Worm (Caenorhabditis elegans) whole organism, L1 larva: ENCODE data around the gene F55C12.4.

Experiments used
- C04F5.9 ChIP-seq: sonication (generic microtip); optimal IDR thresholded peaks from 2 replicates; lab custom pipeline; 2016; ENCODE audit warnings: missing genetic modification characterization, missing compliant biosample characterization
- C16A3.4 ChIP-seq: fragments of 150-350 bp; optimal IDR thresholded peaks from 2 replicates; lab custom pipeline; 2014; ENCODE audit warnings: missing biosample characterization, missing genetic modification characterization
- C34B4.2 ChIP-seq: sonication (generic microtip); optimal IDR thresholded peaks from 2 replicates; lab custom pipeline; 2017; ENCODE audit warnings: mild to moderate bottlenecking, missing genetic modification characterization, missing compliant biosample characterization
- F16B12.6 ChIP-seq: fragments of 150-350 bp; optimal IDR thresholded peaks from 2 replicates; lab custom pipeline; 2014; ENCODE audit warnings: missing biosample characterization, missing genetic modification characterization
- Y116A8C.19 ChIP-seq: sonication (generic microtip); optimal IDR thresholded peaks from 2 replicates; lab custom pipeline; 2016; ENCODE audit warnings: missing compliant biosample characterization, missing genetic modification characterization, borderline replicate concordance
- alr-1 ChIP-seq: fragments of 200-800 bp; sonication (Bioruptor generic); optimal IDR thresholded peaks from 2 replicates; lab custom pipeline; 2018; ENCODE audit warnings: borderline replicate concordance, mild to moderate bottlenecking, missing genetic modification characterization, missing compliant biosample characterization
- aly-2 ChIP-seq: fragments of 150-350 bp; optimal IDR thresholded peaks from 2 replicates; lab custom pipeline; 2014; ENCODE audit warnings: missing biosample characterization, missing genetic modification characterization
- ceh-82 ChIP-seq, 3 experiments: fragments of 150-350 bp in 1 of 3; sonication (generic microtip) in 2 of 3; optimal IDR thresholded peaks; 2 replicates each; lab custom pipeline; 2014 to 2017; ENCODE audit warnings: missing biosample characterization in 3 of 3, missing genetic modification characterization in 3 of 3
- ceh-90 ChIP-seq: sonication (generic microtip); optimal IDR thresholded peaks from 2 replicates; lab custom pipeline; 2016; ENCODE audit warnings: missing genetic modification characterization, missing compliant biosample characterization
- dpl-1 ChIP-seq, 3 experiments: fragments of 150-350 bp in 2 of 3; sonication (generic microtip) in 1 of 3; optimal IDR thresholded peaks; 2 replicates each; lab custom pipeline; 2014 to 2017; ENCODE audit warnings: missing biosample characterization in 3 of 3, missing genetic modification characterization in 3 of 3, missing genetic modification reagents in 3 of 3
- dsc-1 ChIP-seq: sonication (generic microtip); optimal IDR thresholded peaks from 2 replicates; lab custom pipeline; 2016; ENCODE audit warnings: mild to moderate bottlenecking, missing genetic modification characterization, missing compliant biosample characterization
- elt-3 ChIP-seq, 6 experiments: fragments of 150-350 bp in 1 of 6; sonication (generic microtip); optimal IDR thresholded peaks; 2 replicates each; lab custom pipeline; 2017 to 2018; ENCODE audit warnings: missing biosample characterization in 6 of 6, missing genetic modification characterization in 6 of 6, inconsistent platforms in 1 of 6
- ets-5 ChIP-seq: fragments of 200-800 bp; sonication (Bioruptor generic); IDR thresholded peaks from 2 replicates; pipeline ENCODE4 v1.3.6; 2022; ENCODE audit warnings: missing genetic modification characterization, missing compliant biosample characterization
- fkh-4 ChIP-seq: sonication (generic microtip); optimal IDR thresholded peaks from 2 replicates; lab custom pipeline; 2016; ENCODE audit warnings: missing compliant biosample characterization, missing genetic modification characterization, borderline replicate concordance
- fos-1 ChIP-seq: fragments of 150-350 bp; optimal IDR thresholded peaks from 2 replicates; lab custom pipeline; 2014; ENCODE audit warnings: missing biosample characterization, missing genetic modification characterization
- grh-1 ChIP-seq: fragments of 200-800 bp; sonication (Bioruptor generic); IDR thresholded peaks from 2 replicates; pipeline ENCODE4 v1.3.6; 2022; ENCODE audit warnings: missing genetic modification reagents, missing genetic modification characterization, missing compliant biosample characterization
- hlh-17 ChIP-seq: fragments of 200-800 bp; sonication (Bioruptor generic); optimal IDR thresholded peaks from 2 replicates; lab custom pipeline; 2018; ENCODE audit warnings: missing genetic modification characterization, mild to moderate bottlenecking, missing compliant biosample characterization, moderate library complexity, borderline replicate concordance
- isw-1 ChIP-seq: fragments of 200-800 bp; sonication (Bioruptor generic); IDR thresholded peaks from 2 replicates; pipeline ENCODE4 v1.3.6; 2022; ENCODE audit warnings: missing genetic modification characterization, missing compliant biosample characterization
- jun-1 ChIP-seq: fragments of 150-350 bp; optimal IDR thresholded peaks from 2 replicates; lab custom pipeline; 2014; ENCODE audit warnings: missing biosample characterization, missing genetic modification reagents, missing genetic modification characterization
- lin-14 ChIP-seq: fragments of 200-800 bp; sonication (Bioruptor generic); optimal IDR thresholded peaks from 2 replicates; lab custom pipeline; 2018; ENCODE audit warnings: mild to moderate bottlenecking, missing genetic modification characterization, moderate library complexity, missing compliant biosample characterization
- lin-15B ChIP-seq: fragments of 150-350 bp; sonication (generic microtip); optimal IDR thresholded peaks from 3 replicates; lab custom pipeline; 2014; ENCODE audit warnings: missing biosample characterization, missing genetic modification characterization
- lin-39 ChIP-seq: fragments of 150-350 bp; optimal IDR thresholded peaks from 2 replicates; lab custom pipeline; 2014; ENCODE audit warnings: missing biosample characterization, missing genetic modification reagents, missing genetic modification characterization
- mab-9 ChIP-seq: fragments of 200-800 bp; sonication (Bioruptor generic); IDR thresholded peaks from 2 replicates; pipeline ENCODE4 v1.3.6; 2022; ENCODE audit warnings: missing genetic modification reagents, missing genetic modification characterization, missing compliant biosample characterization
- mep-1 ChIP-seq: fragments of 150-350 bp; optimal IDR thresholded peaks from 2 replicates; lab custom pipeline; 2014; ENCODE audit warnings: missing biosample characterization, missing genetic modification characterization
- nhr-19 ChIP-seq: fragments of 200-800 bp; sonication (Bioruptor generic); conservative IDR thresholded peaks from 2 replicates; pipeline ENCODE4 v1.3.6; 2022; ENCODE audit warnings: missing genetic modification characterization, missing compliant biosample characterization
- nhr-47 ChIP-seq: sonication (generic microtip); optimal IDR thresholded peaks from 2 replicates; lab custom pipeline; 2016; ENCODE audit warnings: mild to moderate bottlenecking, missing genetic modification characterization, moderate library complexity, missing compliant biosample characterization
- nhr-71 ChIP-seq: sonication (generic microtip); optimal IDR thresholded peaks from 2 replicates; lab custom pipeline; 2016; ENCODE audit warnings: mild to moderate bottlenecking, missing genetic modification characterization, moderate library complexity, missing compliant biosample characterization
- nhr-84 ChIP-seq: sonication (generic microtip); optimal IDR thresholded peaks from 2 replicates; lab custom pipeline; 2017; ENCODE audit warnings: missing biosample characterization, missing genetic modification characterization
- nhr-90 ChIP-seq: sonication (generic microtip); optimal IDR thresholded peaks from 2 replicates; lab custom pipeline; 2016; ENCODE audit warnings: mild to moderate bottlenecking, missing genetic modification characterization, missing compliant biosample characterization; ENCODE audit not compliant: poor library complexity
- pag-3 ChIP-seq: sonication (generic microtip); optimal IDR thresholded peaks from 2 replicates; lab custom pipeline; 2017; ENCODE audit warnings: missing genetic modification characterization, mild to moderate bottlenecking, missing compliant biosample characterization, antibody characterized with exemption, borderline replicate concordance; ENCODE audit not compliant: insufficient read depth
- pqm-1 ChIP-seq: sonication (generic microtip); optimal IDR thresholded peaks from 3 replicates; lab custom pipeline; 2017; ENCODE audit warnings: missing biosample characterization, missing genetic modification characterization
- rnt-1 ChIP-seq: sonication (generic microtip); optimal IDR thresholded peaks from 2 replicates; lab custom pipeline; 2016; ENCODE audit warnings: mild to moderate bottlenecking, missing genetic modification characterization, moderate library complexity, missing compliant biosample characterization
- snpc-4 ChIP-seq: fragments of 150-350 bp; optimal IDR thresholded peaks from 2 replicates; lab custom pipeline; 2014; ENCODE audit warnings: missing biosample characterization, missing genetic modification characterization
- snu-23 ChIP-seq: sonication (generic microtip); optimal IDR thresholded peaks from 2 replicates; lab custom pipeline; 2016; ENCODE audit warnings: missing genetic modification characterization, missing compliant biosample characterization
- sox-4 ChIP-seq: sonication (generic microtip); optimal IDR thresholded peaks from 2 replicates; lab custom pipeline; 2016; ENCODE audit warnings: missing genetic modification characterization, missing compliant biosample characterization
- sptf-1 ChIP-seq: fragments of 150-350 bp; optimal IDR thresholded peaks from 2 replicates; lab custom pipeline; 2014; ENCODE audit warnings: missing biosample characterization, missing genetic modification characterization
- sup-37 ChIP-seq: fragments of 200-800 bp; sonication (Bioruptor generic); optimal IDR thresholded peaks from 2 replicates; lab custom pipeline; 2018; ENCODE audit warnings: mild to moderate bottlenecking, missing genetic modification characterization, missing compliant biosample characterization
- tbx-2 ChIP-seq: sonication (generic microtip); optimal IDR thresholded peaks from 2 replicates; lab custom pipeline; 2016; ENCODE audit warnings: missing genetic modification characterization, missing compliant biosample characterization
- unc-130 ChIP-seq: fragments of 150-350 bp; optimal IDR thresholded peaks from 2 replicates; lab custom pipeline; 2017; ENCODE audit warnings: missing biosample characterization, missing genetic modification characterization, inconsistent platforms
- unc-30 ChIP-seq: sonication (generic microtip); optimal IDR thresholded peaks from 2 replicates; lab custom pipeline; 2017; ENCODE audit warnings: missing biosample characterization, missing genetic modification characterization
- unc-62 ChIP-seq: fragments of 150-350 bp; optimal IDR thresholded peaks from 2 replicates; lab custom pipeline; 2014; ENCODE audit warnings: missing biosample characterization, missing genetic modification reagents, missing genetic modification characterization
- unc-86 ChIP-seq: sonication (generic microtip); optimal IDR thresholded peaks from 2 replicates; lab custom pipeline; 2016; ENCODE audit warnings: missing genetic modification characterization, missing compliant biosample characterization
- unc-98 ChIP-seq: fragments of 200-800 bp; sonication (Bioruptor generic); IDR thresholded peaks from 2 replicates; pipeline ENCODE4 v1.3.6; 2022; ENCODE audit warnings: missing genetic modification characterization, missing compliant biosample characterization
- vab-15 ChIP-seq: sonication (generic microtip); optimal IDR thresholded peaks from 2 replicates; lab custom pipeline; 2017; ENCODE audit warnings: missing genotype, mild to moderate bottlenecking, missing genetic modification characterization, missing compliant biosample characterization
- xbp-1 ChIP-seq: sonication (generic microtip); optimal IDR thresholded peaks from 2 replicates; lab custom pipeline; 2016; ENCODE audit warnings: missing genetic modification characterization, missing compliant biosample characterization

F55C12.4 gene

DNA sequence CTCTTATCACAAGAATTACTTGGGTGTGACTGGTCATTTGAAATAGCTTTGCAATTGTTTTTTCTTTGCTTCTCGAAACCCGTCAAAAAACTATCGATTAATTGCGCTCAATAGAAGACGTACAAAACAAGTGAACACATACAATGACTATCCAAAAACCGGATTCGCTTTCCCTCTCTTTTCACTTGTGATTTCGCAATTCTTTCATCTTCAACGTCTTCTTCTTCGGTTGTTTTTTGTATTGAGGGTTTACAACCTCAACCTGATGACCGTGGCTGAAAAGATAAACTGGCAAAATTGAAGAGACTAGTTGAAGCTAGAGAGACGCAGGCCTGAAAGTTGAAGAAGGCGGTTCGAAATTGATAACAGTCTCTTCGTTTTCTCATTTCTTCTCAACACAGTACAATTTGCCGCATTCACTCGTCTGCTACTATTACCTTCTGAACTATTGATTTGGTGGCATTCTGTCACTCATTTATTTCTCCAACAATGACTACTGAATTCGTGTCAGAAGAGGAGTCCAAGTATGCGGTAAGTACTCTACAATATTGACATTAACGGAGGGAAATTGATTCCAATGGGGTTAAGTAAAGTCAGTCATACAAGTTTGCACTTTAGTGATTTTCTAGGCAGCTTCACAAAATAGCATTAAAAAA, 27.9 kb upstream of the F55C12.4 start (continued):
- no peak for TF ChIP-seq C16A3.4 (tag; lab: Kevin White, UChicago)
- no peak for TF ChIP-seq vab-15 (tag; lab: Kevin White, UChicago)
- no peak for TF ChIP-seq mab-9 (GFP tag; lab: Robert Waterston, UW)
- TF ChIP-seq C34B4.2 (tag; lab: Kevin White, UChicago) = no peak
- TF ChIP-seq ets-5 (GFP tag; lab: Robert Waterston, UW) = no peak
- TF ChIP-seq lin-14 (GFP tag; lab: Kevin White, UChicago) = peak; percentile 68
- TF ChIP-seq sox-4 (tag; lab: Kevin White, UChicago) = no peak
- no peak for TF ChIP-seq nhr-47
- TF ChIP-seq unc-98 (GFP tag; lab: Robert Waterston, UW) = no peak
- TF ChIP-seq dpl-1 (GFP tag; optimal IDR thresholded peaks at IDR 0.05; lab: Kevin White, UChicago) = no peak
- TF ChIP-seq nhr-71 (tag; lab: Kevin White, UChicago) = peak; percentile 6
- no peak for TF ChIP-seq aly-2 (tag; lab: Kevin White, UChicago)
- TF ChIP-seq fkh-4 = no peak
- no peak for TF ChIP-seq unc-62 (GFP tag; lab: Kevin White, UChicago)
- no peak for TF ChIP-seq tbx-2 (tag; lab: Kevin White, UChicago)
- TF ChIP-seq snpc-4 (tag; lab: Kevin White, UChicago) = no peak
- TF ChIP-seq nhr-19 = 0 out of 2 replicates have a peak, but pooled peaks have one; percentile 23
- no peak for TF ChIP-seq F16B12.6 (tag; lab: Kevin White, UChicago)
- TF ChIP-seq hlh-17 (GFP tag; lab: Kevin White, UChicago) = no peak
- TF ChIP-seq elt-3 (tag; optimal IDR thresholded peaks at IDR 0.05; lab: Kevin White, UChicago) = peak in 5 of 6 experiments; percentile 21 to 96 (median 35)
- TF ChIP-seq rnt-1 = no peak
- no peak for TF ChIP-seq unc-30 (tag; lab: Kevin White, UChicago)
- no peak for TF ChIP-seq isw-1 (GFP tag; lab: Robert Waterston, UW)
- TF ChIP-seq lin-39 (tag; lab: Kevin White, UChicago) = no peak
- TF ChIP-seq pag-3 (tag; lab: Kevin White, UChicago) = peak; percentile 57
- no peak for TF ChIP-seq sup-37 (GFP tag; lab: Kevin White, UChicago)
- TF ChIP-seq nhr-90 (tag; lab: Kevin White, UChicago) = peak; percentile 5
- TF ChIP-seq Y116A8C.19 (tag; lab: Kevin White, UChicago) = no peak
- TF ChIP-seq unc-86 (tag; lab: Kevin White, UChicago) = no peak
- TF ChIP-seq sptf-1 (tag; lab: Kevin White, UChicago) = no peak
- TF ChIP-seq unc-130 (tag; lab: Kevin White, UChicago) = no peak
- TF ChIP-seq ceh-90 (tag; lab: Kevin White, UChicago) = no peak
- no peak for TF ChIP-seq dsc-1 (tag; lab: Kevin White, UChicago)
- TF ChIP-seq C04F5.9 (tag; lab: Kevin White, UChicago) = no peak
- no peak for TF ChIP-seq lin-15B (tag; lab: Kevin White, UChicago)
- TF ChIP-seq mep-1 (tag; lab: Kevin White, UChicago) = no peak
- TF ChIP-seq fos-1 (tag; lab: Kevin White, UChicago) = no peak
- TF ChIP-seq xbp-1 (tag; lab: Kevin White, UChicago) = no peak
- no peak for TF ChIP-seq alr-1 (tag; lab: Kevin White, UChicago)
- peak; percentile 32 for TF ChIP-seq snu-23 (GFP tag; lab: Kevin White, UChicago)
- no peak for TF ChIP-seq nhr-84 (tag; lab: Kevin White, UChicago)
- no peak; the same call in 1 of the 2 replicates for TF ChIP-seq grh-1 (GFP tag; lab: Robert Waterston, UW)
- no peak for TF ChIP-seq pqm-1
- TF ChIP-seq ceh-82 (tag; optimal IDR thresholded peaks at IDR 0.05; lab: Kevin White, UChicago) = no peak
- peak; percentile 46 for TF ChIP-seq jun-1 (tag; lab: Kevin White, UChicago)
